Worm (Caenorhabditis elegans) whole organism, L4/young adult: ENCODE data around the gene nspc-14.
A peak's percentile ranks its signal among the peaks of the same experiment; 100 is the strongest.

Experiments
- W03F9.2 ChIP-seq: fragments of 150-350 bp; optimal IDR thresholded peaks from 2 replicates; lab custom pipeline; 2014; ENCODE audit warnings: missing biosample characterization, missing genetic modification characterization
- dao-5 ChIP-seq: sonication (generic microtip); optimal IDR thresholded peaks from 2 replicates; lab custom pipeline; 2016; ENCODE audit warnings: missing genotype, missing genetic modification characterization, moderate library complexity, missing compliant biosample characterization
- him-1 ChIP-seq: sonication (generic microtip); optimal IDR thresholded peaks from 2 replicates; lab custom pipeline; 2016; ENCODE audit warnings: missing genotype, missing genetic modification reagents, missing genetic modification characterization, missing compliant biosample characterization

The nspc-14 gene

DNA sequence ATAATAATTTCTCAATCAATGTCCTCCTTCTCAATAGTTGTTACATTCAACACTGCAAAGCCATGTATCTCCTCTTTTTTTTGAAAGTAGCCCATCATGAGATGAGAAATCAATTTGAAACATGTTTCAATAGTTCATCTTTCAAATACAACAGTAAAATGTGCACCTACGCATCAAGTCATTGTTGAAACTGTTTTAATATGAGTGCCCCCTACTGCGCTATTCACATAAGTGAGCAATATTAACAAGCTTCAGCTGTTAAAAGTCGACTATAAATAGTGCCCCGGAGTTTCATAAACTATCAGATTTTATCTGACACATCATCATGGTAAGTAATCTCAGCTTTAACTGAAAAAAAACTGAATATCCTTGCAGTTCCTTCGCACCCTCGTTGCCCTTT lies 1.6 kb upstream of the nspc-14 start, which contains the start of the genes nspc-15 and F19H6.6:
Gene nspc-15, plus strand, starts transcription at position 301 of the 400 bp plus-strand sequence.
Gene F19H6.6, plus strand, starts transcription at position 384 of the 400 bp plus-strand sequence.
- no peak for TF ChIP-seq W03F9.2 (tag; lab: Kevin White, UChicago)
- no peak for TF ChIP-seq dao-5
- no peak for TF ChIP-seq him-1

- no peak for TF ChIP-seq W03F9.2 (tag; lab: Kevin White, UChicago)
- TF ChIP-seq dao-5: no peak
- no peak for TF ChIP-seq him-1
These were observed 1.7 kb downstream of the nspc-14 start, which contains the start of gene nspc-13 for ce11 chrX:12357127-12357526. Gene nspc-13 (plus strand): TSS chrX:12357427.

DNA sequence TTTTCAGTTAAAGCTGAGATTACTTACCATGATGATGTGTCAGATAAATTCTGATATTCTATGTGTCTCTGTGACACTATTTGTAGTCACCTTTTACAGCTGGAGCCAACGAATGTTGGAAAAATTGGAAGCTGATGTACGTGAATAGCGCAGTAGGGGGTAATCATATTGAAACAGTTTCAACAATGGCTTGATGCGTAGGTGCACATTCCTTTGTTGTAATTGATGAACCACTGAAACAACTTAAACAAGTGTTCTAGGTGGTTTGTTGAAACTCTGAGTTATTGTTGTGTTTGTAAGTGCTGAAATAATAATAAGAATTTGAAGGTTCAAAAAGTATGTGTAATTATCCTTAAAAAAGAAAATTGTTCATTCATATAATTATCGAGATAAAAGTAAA lies 2.3 kb downstream of the nspc-14 start, which contains the start of gene nspc-12:
Gene nspc-12, minus strand, starts transcription at position 101 of the 400 bp plus-strand sequence.
- TF ChIP-seq W03F9.2 (tag; lab: Kevin White, UChicago) (no peak), dao-5 (no peak)

- no peak for TF ChIP-seq W03F9.2 (tag; lab: Kevin White, UChicago)
- no peak for TF ChIP-seq him-1
- no peak for TF ChIP-seq dao-5
These were observed 6.0 kb downstream of the nspc-14 start, which contains the start of gene F42F12.4 for ce11 chrX:12352872-12353271. Gene F42F12.4 (minus strand): TSS chrX:12352947.

DNA sequence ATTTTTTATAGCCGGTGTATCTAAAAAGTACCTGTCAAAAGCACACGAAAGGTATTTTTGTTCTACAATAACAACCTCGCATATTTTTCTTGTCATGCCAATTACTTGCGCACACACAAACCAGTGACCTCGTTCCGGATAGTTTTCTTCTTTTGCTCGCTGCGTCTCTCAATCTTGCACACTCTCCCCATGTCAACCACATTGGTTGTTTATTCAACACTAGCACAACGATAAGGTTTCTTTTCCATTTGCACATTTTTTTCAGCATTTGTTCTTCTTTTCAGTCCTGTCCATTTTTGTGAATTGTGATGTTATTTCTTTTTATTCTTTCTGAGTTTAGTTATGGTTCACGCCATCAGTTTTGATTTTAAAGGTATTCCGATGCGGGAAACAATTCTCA lies 8.7 kb downstream of the nspc-14 start, which contains the start of gene F42F12.3:
Gene F42F12.3, plus strand, starts transcription at position 372 of the 400 bp plus-strand sequence.
- TF ChIP-seq dao-5 (no peak), W03F9.2 (tag; lab: Kevin White, UChicago) (no peak), him-1 (no peak)

- no peak for TF ChIP-seq him-1
These were observed 10.5 kb downstream of the nspc-14 start, which contains the start of gene F42F12.14 for ce11 chrX:12348329-12348728. Gene F42F12.14 (plus strand): TSS chrX:12348629.

ce11 chrX:12347822-12348221 lies 11.0 kb downstream of the nspc-14 start:
- no peak for TF ChIP-seq him-1
- TF ChIP-seq W03F9.2 (tag; lab: Kevin White, UChicago): peak; percentile 28
- peak; percentile 51 for TF ChIP-seq dao-5

DNA sequence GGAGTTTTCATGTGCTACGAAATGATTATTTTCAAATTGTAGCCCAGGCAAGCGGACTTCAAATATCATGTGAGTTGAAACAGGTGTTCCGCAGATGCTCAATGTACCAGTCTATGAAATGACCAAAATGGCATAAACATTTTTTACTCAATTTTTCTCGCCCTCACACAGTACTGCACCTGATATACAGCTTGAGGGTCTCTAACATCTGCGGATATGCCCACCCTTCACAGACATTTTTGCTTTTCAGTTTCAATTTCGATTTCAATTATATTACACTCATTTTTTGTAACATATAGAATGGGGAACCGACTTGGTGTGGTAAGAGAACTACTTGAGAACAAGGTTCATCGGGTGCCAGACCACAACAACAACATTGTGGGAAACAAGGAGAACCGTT lies 12.1 kb downstream of the nspc-14 start, which contains the start of gene F42F12.11:
Gene F42F12.11, plus strand, starts transcription at position 301 of the 400 bp plus-strand sequence.
- TF ChIP-seq W03F9.2 (tag; lab: Kevin White, UChicago) (no peak), him-1 (no peak), dao-5 (no peak)

DNA sequence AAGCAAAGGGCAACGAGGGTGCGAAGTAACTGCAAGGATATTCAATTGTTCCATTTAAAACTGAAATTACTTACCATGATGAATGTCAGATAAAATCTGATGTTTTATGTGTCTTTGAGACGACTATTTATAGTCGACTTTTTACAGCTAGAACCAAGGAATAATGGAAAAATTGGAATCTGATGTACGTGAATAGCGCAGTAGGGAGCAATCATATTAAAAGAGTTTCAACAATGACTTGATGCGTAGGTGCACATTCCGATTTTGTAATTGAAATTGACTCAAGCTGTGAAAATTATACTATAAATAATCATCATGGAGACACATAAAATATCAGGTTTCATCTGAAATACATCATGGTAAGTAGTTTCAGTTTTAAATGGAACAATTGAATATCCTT lies 15.6 kb downstream of the nspc-14 start, which contains the start of the genes nspc-9 and nspc-10:
Gene nspc-9, minus strand, starts transcription at position 101 of the 400 bp plus-strand sequence.
Gene nspc-10, plus strand, starts transcription at position 331 of the 400 bp plus-strand sequence.
- no peak for TF ChIP-seq W03F9.2 (tag; lab: Kevin White, UChicago)
- no peak for TF ChIP-seq dao-5
- no peak for TF ChIP-seq him-1

- no peak for TF ChIP-seq dao-5
These were observed 17.5 kb downstream of the nspc-14 start, which contains the start of gene zig-2 for ce11 chrX:12341338-12341737. Gene zig-2 (minus strand): TSS chrX:12341438.

DNA sequence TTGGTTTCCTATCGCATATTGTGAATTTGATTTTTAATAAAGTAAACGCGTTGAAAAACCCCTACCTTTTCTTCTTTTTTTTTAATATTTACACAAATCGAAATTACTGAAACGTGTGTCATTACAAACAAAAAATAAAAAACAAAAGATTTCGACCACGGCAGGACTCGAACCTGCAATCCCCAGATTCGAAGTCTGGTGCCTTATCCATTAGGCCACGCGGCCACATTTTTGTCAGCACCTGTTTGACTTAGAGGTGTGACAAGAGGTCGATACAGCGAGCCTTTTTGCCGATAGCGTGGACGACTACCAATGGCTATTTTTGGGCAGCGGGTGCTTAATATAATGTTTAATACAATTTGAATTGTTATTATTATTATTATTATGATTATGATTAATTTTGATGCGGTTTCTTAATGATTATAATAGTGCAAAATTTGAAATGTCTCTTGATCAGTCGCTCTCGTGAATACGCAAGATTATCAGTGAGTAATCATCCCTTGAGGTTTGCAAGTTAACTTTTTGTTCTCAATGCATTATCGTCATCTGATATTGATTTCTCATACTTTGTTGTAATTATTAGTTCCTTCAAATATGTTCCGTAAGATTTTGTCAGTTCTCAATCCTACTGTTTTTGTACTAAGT lies 20.9 kb downstream of the nspc-14 start, which contains the start of gene srd-44:
Gene srd-44, plus strand, starts transcription at position 595 of the 645 bp plus-strand sequence.
- TF ChIP-seq dao-5 (no peak), him-1 (no peak), W03F9.2 (tag; lab: Kevin White, UChicago) (no peak)

- TF ChIP-seq dao-5: no peak
These were observed 23.0 kb downstream of the nspc-14 start, which contains the start of gene srd-48 for ce11 chrX:12335808-12336207. Gene srd-48 (plus strand): TSS chrX:12336108.

- no peak for TF ChIP-seq W03F9.2 (tag; lab: Kevin White, UChicago)
- no peak for TF ChIP-seq dao-5
- no peak for TF ChIP-seq him-1
These were observed 25.4 kb downstream of the nspc-14 start, which contains the start of gene srd-47 for ce11 chrX:12333479-12333878. Gene srd-47 (plus strand): TSS chrX:12333642.

ce11 chrX:12331795-12332194 lies 27.1 kb downstream of the nspc-14 start, which contains the start of gene srd-46:
Gene srd-46 (plus strand): TSS chrX:12332095.
- TF ChIP-seq dao-5 (no peak), W03F9.2 (tag; lab: Kevin White, UChicago) (no peak), him-1 (no peak)

DNA sequence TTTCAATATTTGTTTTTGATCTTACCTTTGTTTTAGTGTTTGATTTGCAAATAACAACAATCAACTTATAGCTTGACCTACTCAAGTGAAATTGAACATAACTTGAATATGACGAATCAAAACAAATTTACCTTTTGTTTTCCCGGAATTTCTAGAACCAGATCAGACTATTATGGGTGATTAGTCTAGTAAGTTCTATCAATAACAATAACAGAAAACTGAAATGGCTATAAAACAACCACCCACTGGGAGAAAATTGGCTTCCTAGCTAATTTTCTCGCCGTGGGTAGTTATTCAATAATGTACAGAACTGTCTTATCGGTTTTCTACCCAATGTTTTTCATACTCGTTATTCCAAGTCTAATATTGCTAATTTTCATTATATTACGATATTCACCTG lies 30.2 kb downstream of the nspc-14 start, which contains the start of gene srd-45:
Gene srd-45, plus strand, starts transcription at position 301 of the 400 bp plus-strand sequence.
- no peak for TF ChIP-seq him-1
- TF ChIP-seq dao-5: no peak
- no peak for TF ChIP-seq W03F9.2 (tag; lab: Kevin White, UChicago)
